Worm (Caenorhabditis elegans) whole organism, late embryonic: ENCODE data around the gene F10C2.5.

Source experiments
- C08G9.2 ChIP-seq: sonication (generic microtip); optimal IDR thresholded peaks from 2 replicates; lab custom pipeline; 2016; ENCODE audit warnings: mild to moderate bottlenecking, missing genetic modification characterization, moderate library complexity, missing compliant biosample characterization
- C38D4.7 ChIP-seq: fragments of 200-800 bp; sonication (Bioruptor generic); optimal IDR thresholded peaks from 2 replicates; lab custom pipeline; 2018; ENCODE audit warnings: mild to moderate bottlenecking, missing genetic modification characterization, moderate library complexity, missing compliant biosample characterization
- F13H6.1 ChIP-seq: sonication (generic microtip); optimal IDR thresholded peaks from 2 replicates; lab custom pipeline; 2016; ENCODE audit warnings: missing genetic modification characterization, missing compliant biosample characterization
- K02D7.2 ChIP-seq: sonication (generic microtip); optimal IDR thresholded peaks from 2 replicates; lab custom pipeline; 2017; ENCODE audit warnings: mild to moderate bottlenecking, missing genetic modification characterization, missing compliant biosample characterization
- T23F11.4 ChIP-seq: fragments of 200-800 bp; sonication (Bioruptor generic); optimal IDR thresholded peaks from 2 replicates; lab custom pipeline; 2018; ENCODE audit warnings: mild to moderate bottlenecking, missing genetic modification characterization, missing compliant biosample characterization
- Y22D7AL.16 ChIP-seq: sonication (generic microtip); optimal IDR thresholded peaks from 2 replicates; lab custom pipeline; 2016; ENCODE audit warnings: missing genetic modification characterization, missing compliant biosample characterization
- ahr-1 ChIP-seq: sonication (generic microtip); optimal IDR thresholded peaks from 2 replicates; lab custom pipeline; 2016; ENCODE audit warnings: missing genetic modification characterization, missing compliant biosample characterization
- ama-1 ChIP-seq: fragments of 150-350 bp; optimal IDR thresholded peaks from 2 replicates; lab custom pipeline; 2014
- ceh-14 ChIP-seq: sonication (generic microtip); optimal IDR thresholded peaks from 2 replicates; lab custom pipeline; 2016; ENCODE audit warnings: missing genotype, missing genetic modification characterization, missing compliant biosample characterization
- ceh-18 ChIP-seq: sonication (generic microtip); optimal IDR thresholded peaks from 2 replicates; lab custom pipeline; 2016; ENCODE audit warnings: missing genetic modification characterization, missing compliant biosample characterization
- ceh-19 ChIP-seq: fragments of 200-800 bp; sonication (Bioruptor generic); optimal IDR thresholded peaks from 2 replicates; lab custom pipeline; 2018; ENCODE audit warnings: mild to moderate bottlenecking, missing genetic modification characterization, missing compliant biosample characterization
- ceh-2 ChIP-seq: sonication (generic microtip); optimal IDR thresholded peaks from 2 replicates; lab custom pipeline; 2016; ENCODE audit warnings: missing genotype, missing genetic modification characterization, missing compliant biosample characterization
- ceh-22 ChIP-seq: sonication (generic microtip); optimal IDR thresholded peaks from 2 replicates; lab custom pipeline; 2017; ENCODE audit warnings: missing biosample characterization, missing genetic modification characterization
- ceh-24 ChIP-seq: sonication (generic microtip); optimal IDR thresholded peaks from 2 replicates; lab custom pipeline; 2016; ENCODE audit warnings: mild to moderate bottlenecking, missing genetic modification characterization, missing compliant biosample characterization
- ceh-30 ChIP-seq: fragments of 150-350 bp; optimal IDR thresholded peaks from 2 replicates; lab custom pipeline; 2014; ENCODE audit warnings: missing biosample characterization, missing genetic modification characterization
- ceh-31 ChIP-seq: sonication (generic microtip); optimal IDR thresholded peaks from 2 replicates; lab custom pipeline; 2016; ENCODE audit warnings: missing genetic modification characterization, missing compliant biosample characterization
- ceh-34 ChIP-seq: sonication (generic microtip); optimal IDR thresholded peaks from 2 replicates; lab custom pipeline; 2016; ENCODE audit warnings: mild to moderate bottlenecking, missing genetic modification characterization, missing compliant biosample characterization
- ceh-45 ChIP-seq: fragments of 200-800 bp; sonication (Bioruptor generic); IDR thresholded peaks from 2 replicates; pipeline ENCODE4 v1.3.6; 2022; ENCODE audit warnings: missing genetic modification reagents, missing genetic modification characterization, missing compliant biosample characterization
- ceh-48 ChIP-seq: sonication (generic microtip); optimal IDR thresholded peaks from 2 replicates; lab custom pipeline; 2016; ENCODE audit warnings: missing genetic modification characterization, inconsistent platforms, missing compliant biosample characterization
- ceh-6 ChIP-seq: fragments of 200-800 bp; sonication (Bioruptor generic); optimal IDR thresholded peaks from 2 replicates; lab custom pipeline; 2018; ENCODE audit warnings: mild to moderate bottlenecking, missing genetic modification characterization, missing compliant biosample characterization
- ceh-9 ChIP-seq: sonication (generic microtip); optimal IDR thresholded peaks from 2 replicates; lab custom pipeline; 2016; ENCODE audit warnings: mild to moderate bottlenecking, missing genetic modification characterization, inconsistent platforms, missing compliant biosample characterization
- che-1 ChIP-seq: sonication (generic microtip); optimal IDR thresholded peaks from 2 replicates; lab custom pipeline; 2016; ENCODE audit warnings: mild to moderate bottlenecking, missing genetic modification characterization, missing compliant biosample characterization
- dve-1 ChIP-seq: sonication (generic microtip); optimal IDR thresholded peaks from 2 replicates; lab custom pipeline; 2017; ENCODE audit warnings: antibody characterized with exemption, mild to moderate bottlenecking, missing genetic modification characterization, missing compliant biosample characterization
- elt-2 ChIP-seq: sonication (generic microtip); optimal IDR thresholded peaks from 2 replicates; lab custom pipeline; 2016; ENCODE audit warnings: missing genetic modification reagents, missing genetic modification characterization, missing compliant biosample characterization
- elt-4 ChIP-seq: sonication (generic microtip); optimal IDR thresholded peaks from 2 replicates; lab custom pipeline; 2016; ENCODE audit warnings: missing genetic modification characterization, missing compliant biosample characterization
- ets-4 ChIP-seq: sonication (generic microtip); optimal IDR thresholded peaks from 2 replicates; lab custom pipeline; 2016; ENCODE audit warnings: missing genetic modification characterization, missing compliant biosample characterization
- eyg-1 ChIP-seq: sonication (generic microtip); optimal IDR thresholded peaks from 2 replicates; lab custom pipeline; 2016; ENCODE audit warnings: missing genotype, missing genetic modification characterization, missing compliant biosample characterization
- fax-1 ChIP-seq: sonication (generic microtip); optimal IDR thresholded peaks from 2 replicates; lab custom pipeline; 2016; ENCODE audit warnings: missing genotype, missing genetic modification characterization, missing compliant biosample characterization
- fkh-10 ChIP-seq: fragments of 150-350 bp; optimal IDR thresholded peaks from 2 replicates; lab custom pipeline; 2014; ENCODE audit warnings: missing biosample characterization, missing genetic modification reagents, missing genetic modification characterization
- gmeb-2 ChIP-seq: sonication (generic microtip); optimal IDR thresholded peaks from 2 replicates; lab custom pipeline; 2016; ENCODE audit warnings: missing genetic modification characterization, inconsistent platforms, missing compliant biosample characterization
- hlh-13 ChIP-seq: fragments of 200-800 bp; sonication (Bioruptor generic); optimal IDR thresholded peaks from 2 replicates; lab custom pipeline; 2018; ENCODE audit warnings: mild to moderate bottlenecking, missing genetic modification characterization, missing compliant biosample characterization
- hlh-8 ChIP-seq: sonication (generic microtip); optimal IDR thresholded peaks from 2 replicates; lab custom pipeline; 2016; ENCODE audit warnings: missing genotype, missing genetic modification characterization, missing compliant biosample characterization
- lim-6 ChIP-seq: sonication (generic microtip); optimal IDR thresholded peaks from 2 replicates; lab custom pipeline; 2016; ENCODE audit warnings: missing genetic modification characterization, missing compliant biosample characterization
- lin-11 ChIP-seq: fragments of 200-800 bp; sonication (Bioruptor generic); optimal IDR thresholded peaks from 2 replicates; lab custom pipeline; 2018; ENCODE audit warnings: mild to moderate bottlenecking, missing genetic modification characterization, missing compliant biosample characterization
- madf-2 ChIP-seq: sonication (generic microtip); optimal IDR thresholded peaks from 2 replicates; lab custom pipeline; 2017; ENCODE audit warnings: missing genetic modification characterization, missing compliant biosample characterization
- mec-3 ChIP-seq: sonication (generic microtip); optimal IDR thresholded peaks from 2 replicates; lab custom pipeline; 2016; ENCODE audit warnings: borderline replicate concordance, missing genetic modification characterization, missing compliant biosample characterization
- nhr-11 ChIP-seq: fragments of 150-350 bp; optimal IDR thresholded peaks from 2 replicates; lab custom pipeline; 2014; ENCODE audit warnings: missing biosample characterization, missing genetic modification characterization
- npax-4 ChIP-seq: sonication (generic microtip); optimal IDR thresholded peaks from 2 replicates; lab custom pipeline; 2016; ENCODE audit warnings: missing genetic modification characterization, missing compliant biosample characterization
- pat-9 ChIP-seq: fragments of 200-800 bp; sonication (Bioruptor generic); optimal IDR thresholded peaks from 2 replicates; lab custom pipeline; 2018; ENCODE audit warnings: mild to moderate bottlenecking, missing genetic modification characterization, moderate library complexity, missing compliant biosample characterization
- pax-1 ChIP-seq: fragments of 150-350 bp; optimal IDR thresholded peaks from 2 replicates; lab custom pipeline; 2014; ENCODE audit warnings: missing biosample characterization, missing genetic modification characterization
- pqm-1 ChIP-seq: sonication (generic microtip); optimal IDR thresholded peaks from 2 replicates; lab custom pipeline; 2016; ENCODE audit warnings: missing genetic modification characterization, missing compliant biosample characterization
- pros-1 ChIP-seq: fragments of 150-350 bp; optimal IDR thresholded peaks from 2 replicates; lab custom pipeline; 2014; ENCODE audit warnings: missing biosample characterization, missing genetic modification reagents, missing genetic modification characterization
- ref-2 ChIP-seq: sonication (generic microtip); optimal IDR thresholded peaks from 2 replicates; lab custom pipeline; 2016; ENCODE audit warnings: missing genetic modification characterization, missing compliant biosample characterization
- rnt-1 ChIP-seq: sonication (generic microtip); optimal IDR thresholded peaks from 2 replicates; lab custom pipeline; 2016; ENCODE audit warnings: missing genetic modification characterization, missing compliant biosample characterization
- sdc-2 ChIP-seq: sonication (generic microtip); optimal IDR thresholded peaks from 2 replicates; lab custom pipeline; 2016; ENCODE audit warnings: missing genotype, missing genetic modification characterization, missing compliant biosample characterization
- sox-2 ChIP-seq: fragments of 200-800 bp; sonication (Bioruptor generic); IDR thresholded peaks from 2 replicates; pipeline ENCODE4 v1.3.6; 2022; ENCODE audit warnings: missing genetic modification reagents, missing genetic modification characterization, missing compliant biosample characterization
- syd-9 ChIP-seq: sonication (generic microtip); optimal IDR thresholded peaks from 2 replicates; lab custom pipeline; 2016; ENCODE audit warnings: mild to moderate bottlenecking, missing genetic modification characterization, moderate library complexity, missing compliant biosample characterization
- tbx-2 ChIP-seq: sonication (generic microtip); optimal IDR thresholded peaks from 2 replicates; lab custom pipeline; 2016; ENCODE audit warnings: missing genetic modification characterization, missing compliant biosample characterization
- tbx-7 ChIP-seq: sonication (generic microtip); optimal IDR thresholded peaks from 2 replicates; lab custom pipeline; 2016; ENCODE audit warnings: missing genotype, missing genetic modification characterization, missing compliant biosample characterization
- unc-3 ChIP-seq, 2 experiments: fragments of 200-800 bp in 1 of 2; sonication (Bioruptor generic) in 1 of 2; sonication (generic microtip) in 1 of 2; conservative IDR thresholded peaks in 1 of 2; optimal IDR thresholded peaks in 1 of 2; 2 replicates each; pipeline versions ENCODE4 v1.3.6 to Lab custom; 2016 to 2022; ENCODE audit warnings: missing compliant biosample characterization in 2 of 2, missing genetic modification characterization in 2 of 2, missing genetic modification reagents in 1 of 2
- unc-42 ChIP-seq: sonication (generic microtip); optimal IDR thresholded peaks from 2 replicates; lab custom pipeline; 2016; ENCODE audit warnings: missing genotype, missing genetic modification characterization, missing compliant biosample characterization
- zip-5 ChIP-seq: sonication (generic microtip); optimal IDR thresholded peaks from 2 replicates; lab custom pipeline; 2016; ENCODE audit warnings: missing genetic modification characterization, missing compliant biosample characterization

Gene F10C2.5

ce11 chrV:12020940-12021339, 24.3 kb upstream of the F10C2.5 start:
- no peak for TF ChIP-seq ceh-24 (tag; lab: Kevin White, UChicago)

ce11 chrV:12024273-12024672, 21.0 kb upstream of the F10C2.5 start:
- TF ChIP-seq syd-9 (tag; lab: Kevin White, UChicago) = no peak
- peak; percentile 26 for TF ChIP-seq ceh-34 (tag; lab: Kevin White, UChicago)
- no peak for TF ChIP-seq K02D7.2 (tag; lab: Kevin White, UChicago)
- no peak for TF ChIP-seq ceh-9
- TF ChIP-seq dve-1 = no peak
- peak; percentile 12 for TF ChIP-seq fax-1 (tag; lab: Kevin White, UChicago)
- no peak for TF ChIP-seq ceh-45 (GFP tag; lab: Robert Waterston, UW)
- no peak for TF ChIP-seq eyg-1 (tag; lab: Kevin White, UChicago)
- TF ChIP-seq pqm-1 (tag; lab: Kevin White, UChicago) = no peak
- TF ChIP-seq Y22D7AL.16 = peak; percentile 29
- peak; percentile 1 for TF ChIP-seq ceh-14
- peak; percentile 43 for TF ChIP-seq C08G9.2 (tag; lab: Kevin White, UChicago)
- peak; percentile 78 for TF ChIP-seq unc-42 (tag; lab: Kevin White, UChicago)
- peak; percentile 8 for TF ChIP-seq sdc-2 (tag; lab: Kevin White, UChicago)
- TF ChIP-seq ets-4 (tag; lab: Kevin White, UChicago) = no peak
- TF ChIP-seq hlh-8 (tag; lab: Kevin White, UChicago) = no peak
- no peak for TF ChIP-seq T23F11.4
- no peak for TF ChIP-seq ceh-2 (tag; lab: Kevin White, UChicago)
- no peak for TF ChIP-seq lim-6 (tag; lab: Kevin White, UChicago)
- peak; percentile 7 for TF ChIP-seq ref-2
- no peak for TF ChIP-seq sox-2 (GFP tag; lab: Robert Waterston, UW)
- peak; percentile 61 for TF ChIP-seq mec-3 (tag; lab: Kevin White, UChicago)
- TF ChIP-seq che-1 (tag; lab: Kevin White, UChicago) = no peak
- TF ChIP-seq elt-4 (tag; lab: Kevin White, UChicago) = peak; percentile 59
- TF ChIP-seq ceh-24 (tag; lab: Kevin White, UChicago) = no peak
- TF ChIP-seq hlh-13 (GFP tag; lab: Kevin White, UChicago) = no peak
- TF ChIP-seq ceh-31 (tag; lab: Kevin White, UChicago) = no peak
- TF ChIP-seq tbx-2 = peak; percentile 49
- TF ChIP-seq nhr-11 (tag; lab: Kevin White, UChicago) = no peak
- TF ChIP-seq ceh-18 (tag; lab: Kevin White, UChicago) = peak; percentile 25
- TF ChIP-seq madf-2 (tag; lab: Kevin White, UChicago) = no peak
- peak; percentile 9 for TF ChIP-seq C38D4.7 (GFP tag; lab: Kevin White, UChicago)
- TF ChIP-seq ceh-19 = no peak
- no peak for TF ChIP-seq rnt-1 (tag; lab: Kevin White, UChicago)
- TF ChIP-seq fkh-10 (GFP tag; lab: Kevin White, UChicago) = no peak
- no peak for TF ChIP-seq zip-5 (tag; lab: Kevin White, UChicago)
- TF ChIP-seq pros-1 = no peak
- peak; percentile 10 for TF ChIP-seq ceh-6 (GFP tag; lab: Kevin White, UChicago)
- TF ChIP-seq ceh-30 = no peak
- TF ChIP-seq unc-3 (GFP tag; conservative IDR thresholded peaks at IDR 0.05; lab: Robert Waterston, UW) = 0 out of 2 replicates have a peak, but pooled peaks have one; percentile 16
- no peak for TF ChIP-seq unc-3 (tag; optimal IDR thresholded peaks at IDR 0.05; lab: Kevin White, UChicago)
- TF ChIP-seq gmeb-2 (tag; lab: Kevin White, UChicago) = no peak
- no peak for TF ChIP-seq pax-1 (tag; lab: Kevin White, UChicago)
- TF ChIP-seq ceh-22 (tag; lab: Kevin White, UChicago) = no peak
- TF ChIP-seq tbx-7 (tag; lab: Kevin White, UChicago) = peak; percentile 12
- TF ChIP-seq lin-11 (tag; lab: Kevin White, UChicago) = no peak
- peak; percentile 56 for TF ChIP-seq F13H6.1 (tag; lab: Kevin White, UChicago)
- TF ChIP-seq npax-4 (tag; lab: Kevin White, UChicago) = no peak
- no peak for TF ChIP-seq ahr-1 (tag; lab: Kevin White, UChicago)
- TF ChIP-seq elt-2 (tag; lab: Kevin White, UChicago) = no peak
- TF ChIP-seq ceh-48 (tag; lab: Kevin White, UChicago) = peak; percentile 18
- TF ChIP-seq pat-9 (tag; lab: Kevin White, UChicago) = no peak
- TF ChIP-seq ama-1 (lab: Kevin White, UChicago) = no peak
